Worm (Caenorhabditis elegans): Measurements from ENCODE around the gene T11F9.1.

- TF ChIP-seq ceh-91 (GFP tag; IDR thresholded peaks at IDR 0.05), result no peak
- TF ChIP-seq ztf-25 (GFP tag; IDR thresholded peaks at IDR 0.05), result no peak
- TF ChIP-seq die-1 (tag; optimal IDR thresholded peaks at IDR 0.05), result no peak
These were observed 20.2 kb upstream of the T11F9.1 start for ce11 chrV:11439202-11439601.

Measured in whole organism, young adult.